Fruit fly (Drosophila melanogaster): Measurements from ENCODE around the gene bowl.

Gene bowl

DNA sequence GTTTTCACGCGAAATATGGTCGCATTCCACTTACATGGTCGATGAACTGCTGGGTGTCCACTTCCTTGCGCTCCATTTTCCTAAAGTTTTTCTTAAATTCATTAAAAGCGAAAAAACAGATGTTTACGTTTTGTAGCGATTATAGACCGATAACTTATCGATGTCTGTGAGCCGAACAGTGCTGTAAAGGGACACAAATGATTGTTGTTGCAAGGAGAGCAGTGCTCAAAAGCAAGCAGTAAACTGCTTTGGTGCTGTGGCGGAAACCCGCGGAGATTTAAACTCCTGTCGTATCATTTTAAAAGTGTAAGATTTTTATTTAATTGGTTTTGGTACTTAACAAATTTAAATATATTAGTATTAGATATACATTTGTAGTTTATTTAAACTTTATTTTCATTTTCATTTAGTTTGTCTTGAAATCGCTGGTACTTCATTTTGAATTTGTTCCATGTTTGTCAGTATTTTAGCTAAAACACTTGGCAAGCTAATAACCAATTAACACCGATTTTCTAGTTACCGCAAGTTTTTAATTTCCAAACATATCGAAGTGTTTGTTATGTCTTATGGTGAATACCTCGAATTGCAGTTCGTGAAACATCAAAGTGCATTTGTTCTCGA lies 41.9 kb downstream of the bowl start, which contains the start of gene CG3407 (continued):
- TF ChIP-seq CG5245 (GFP tag; optimal IDR thresholded peaks at IDR 0.05) (no peak), seq (GFP tag; IDR thresholded peaks at IDR 0.05) (no peak), pros (GFP tag; optimal IDR thresholded peaks at IDR 0.05) (no peak), CG30431 (GFP tag; optimal IDR thresholded peaks at IDR 0.05) (peak; percentile 4), maf-S (GFP tag; optimal IDR thresholded peaks at IDR 0.05) (peak; percentile 56), sima (GFP tag; optimal IDR thresholded peaks at IDR 0.05) (no peak), sob (GFP tag; IDR thresholded peaks at IDR 0.05) (peak; percentile 80), CG2120 (GFP tag; optimal IDR thresholded peaks at IDR 0.05) (peak; percentile 78), CG13775 (GFP tag; optimal IDR thresholded peaks at IDR 0.05) (no peak), Doc2 (GFP tag; IDR thresholded peaks at IDR 0.05) (no peak), Lim3 (GFP tag; IDR thresholded peaks at IDR 0.05) (no peak), Fer3 (tag; optimal IDR thresholded peaks at IDR 0.05) (no peak), exex (tag; optimal IDR thresholded peaks at IDR 0.05) (no peak), Abd-B (GFP tag; optimal IDR thresholded peaks at IDR 0.05) (no peak), CG18599 (GFP tag; optimal IDR thresholded peaks at IDR 0.05) (no peak), NFAT (GFP tag; IDR thresholded peaks at IDR 0.05) (peak; percentile 42; the same call in 1 of the 2 replicates), her (GFP tag; optimal IDR thresholded peaks at IDR 0.05) (peak; percentile 61), CG11696 (GFP tag; IDR thresholded peaks at IDR 0.05) (no peak), ttk (GFP tag; IDR thresholded peaks at IDR 0.05) (no peak), gsb-n (tag; optimal IDR thresholded peaks at IDR 0.05) (no peak), jigr1 (GFP tag; IDR thresholded peaks at IDR 0.05) (no peak), cas (GFP tag; IDR thresholded peaks at IDR 0.05) (no peak), YL-1 (GFP tag; optimal IDR thresholded peaks at IDR 0.05) (peak; percentile 51), prd (optimal IDR thresholded peaks at IDR 0.05) (no peak), prd (GFP tag; IDR thresholded peaks at IDR 0.05) (no peak), CG9437 (GFP tag; optimal IDR thresholded peaks at IDR 0.05) (peak; percentile 78), grn (GFP tag; optimal IDR thresholded peaks at IDR 0.05) (no peak), Kr (GFP tag; optimal IDR thresholded peaks at IDR 0.05) (no peak), crc (GFP tag; optimal IDR thresholded peaks at IDR 0.05) (no peak), Sin3A (optimal IDR thresholded peaks at IDR 0.05) (peak; percentile 36), vfl (GFP tag; optimal IDR thresholded peaks at IDR 0.05) (peak; percentile 76), Doc3 (GFP tag; IDR thresholded peaks at IDR 0.05; ENCODE audit: partially characterized antibody) (peak; percentile 37; the same call in 1 of the 3 replicates), stwl (tag; optimal IDR thresholded peaks at IDR 0.05) (peak; percentile 97), vnd (GFP tag; IDR thresholded peaks at IDR 0.05; ENCODE audit: partially characterized antibody) (peak; percentile 60; the same call in 2 of the 3 replicates), stc (GFP tag; IDR thresholded peaks at IDR 0.05) (no peak; the same call in 1 of the 2 replicates), CG18262 (tag; optimal IDR thresholded peaks at IDR 0.05) (no peak), Ada2b (GFP tag; IDR thresholded peaks at IDR 0.05) (no peak), CG10654 (GFP tag; optimal IDR thresholded peaks at IDR 0.05) (no peak), ac (GFP tag; optimal IDR thresholded peaks at IDR 0.05) (no peak), repo (GFP tag; optimal IDR thresholded peaks at IDR 0.05) (no peak), CG10431 (GFP tag; optimal IDR thresholded peaks at IDR 0.05) (no peak), slbo (GFP tag; IDR thresholded peaks at IDR 0.05) (peak; percentile 76), CG8924 (tag; optimal IDR thresholded peaks at IDR 0.05) (peak; percentile 48), bab2 (GFP tag; optimal IDR thresholded peaks at IDR 0.05) (no peak), CG1602 (GFP tag; optimal IDR thresholded peaks at IDR 0.05) (peak; percentile 8), CG11247 (GFP tag; IDR thresholded peaks at IDR 0.05) (no peak; the same call in 1 of the 2 replicates), GATAe (GFP tag; conservative IDR thresholded peaks at IDR 0.05) (no peak), ap (GFP tag; IDR thresholded peaks at IDR 0.05) (no peak), CG15073 (GFP tag; optimal IDR thresholded peaks at IDR 0.05) (no peak), CG15479 (GFP tag; optimal IDR thresholded peaks at IDR 0.05) (no peak), CG30403 (GFP tag; optimal IDR thresholded peaks at IDR 0.05) (peak; percentile 62), Hr78 (GFP tag; optimal IDR thresholded peaks at IDR 0.05) (no peak)

All from whole organism, embryonic.